In the genomic region with DNA sequence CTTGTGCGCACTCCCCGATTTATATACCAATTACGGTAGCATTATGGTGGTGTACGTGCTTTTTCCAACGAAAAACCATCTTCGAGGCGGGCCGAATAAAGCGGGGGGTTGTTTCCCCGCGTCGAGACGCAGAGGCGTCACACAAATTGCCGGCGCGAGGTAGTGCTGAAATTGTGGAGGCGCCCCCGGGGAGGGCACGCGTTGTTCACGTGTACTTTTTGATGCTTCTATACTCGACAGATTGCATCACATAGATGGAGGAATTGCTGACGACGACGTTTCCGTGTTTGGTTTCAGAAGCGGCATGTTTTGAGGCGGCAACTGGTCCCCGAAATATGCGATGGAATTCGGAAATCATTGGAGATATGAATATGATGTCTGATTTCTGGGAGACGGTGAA, we compare ENCODE assay signal across 3 worm cellular contexts.
TF ChIP-seq lines count a peak whose summit lies in the region.

No protein-coding gene starts in this region.

TF ChIP-seq in whole organism, L2 larva, 48 proteins besides CTCF, POLR2A, EP300 and RAD21 (continued from another document):
- peak; percentile 31 for TF ChIP-seq nhr-6 (tag; optimal IDR thresholded peaks at IDR 0.05; lab: Kevin White, UChicago)
- TF ChIP-seq ZK546.5 (tag; optimal IDR thresholded peaks at IDR 0.05; lab: Kevin White, UChicago): no peak
- peak; percentile 73 to 91 for TF ChIP-seq mdl-1 (tag; optimal IDR thresholded peaks at IDR 0.05; lab: Kevin White, UChicago)
- no peak for TF ChIP-seq unc-39 (tag; optimal IDR thresholded peaks at IDR 0.05; lab: Kevin White, UChicago)
- no peak for TF ChIP-seq nhr-10 (tag; optimal IDR thresholded peaks at IDR 0.05; lab: Kevin White, UChicago)
- TF ChIP-seq sma-9 (GFP tag; optimal IDR thresholded peaks at IDR 0.05; lab: Kevin White, UChicago): peak; percentile 99
- peak; percentile 33 for TF ChIP-seq sma-9 (tag; optimal IDR thresholded peaks at IDR 0.05; lab: Kevin White, UChicago)
- peak; percentile 85 for TF ChIP-seq Y55F3AM.14 (GFP tag; optimal IDR thresholded peaks at IDR 0.05; lab: Kevin White, UChicago)
- TF ChIP-seq nhr-12 (tag; optimal IDR thresholded peaks at IDR 0.05; lab: Kevin White, UChicago): no peak
- TF ChIP-seq skn-1 (tag; optimal IDR thresholded peaks at IDR 0.05; lab: Kevin White, UChicago): no peak
- peak; percentile 70 for TF ChIP-seq lin-11 (tag; optimal IDR thresholded peaks at IDR 0.05; lab: Kevin White, UChicago)
- no peak for TF ChIP-seq ztf-1 (GFP tag; conservative IDR thresholded peaks at IDR 0.05; lab: Robert Waterston, UW)
TF ChIP-seq in whole organism, L2 larva: peak in this region for 23.

TF ChIP-seq in whole organism, L4 larva, 104 proteins besides CTCF, POLR2A, EP300 and RAD21 (continued from another document and continues in another):
- TF ChIP-seq T20F7.1 (GFP tag; optimal IDR thresholded peaks at IDR 0.05; lab: Kevin White, UChicago): no peak
- no peak for TF ChIP-seq lin-15B (tag; optimal IDR thresholded peaks at IDR 0.05; lab: Kevin White, UChicago)
- TF ChIP-seq sdz-12 (GFP tag; optimal IDR thresholded peaks at IDR 0.05; lab: Kevin White, UChicago): no peak
- TF ChIP-seq nhr-237 (tag; optimal IDR thresholded peaks at IDR 0.05; lab: Kevin White, UChicago): no peak
- peak; percentile 64 for TF ChIP-seq dpl-1 (GFP tag; optimal IDR thresholded peaks at IDR 0.05; lab: Kevin White, UChicago)
- no peak for TF ChIP-seq zag-1 (tag; optimal IDR thresholded peaks at IDR 0.05; lab: Kevin White, UChicago)
- TF ChIP-seq nhr-111 (GFP tag; optimal IDR thresholded peaks at IDR 0.05; lab: Kevin White, UChicago): no peak
- no peak for TF ChIP-seq zfp-3 (GFP tag; conservative IDR thresholded peaks at IDR 0.05; lab: Robert Waterston, UW)
- no peak for TF ChIP-seq lir-3 (tag; optimal IDR thresholded peaks at IDR 0.05; lab: Kevin White, UChicago)
- TF ChIP-seq nhr-48 (tag; optimal IDR thresholded peaks at IDR 0.05; lab: Kevin White, UChicago): peak; percentile 95
- TF ChIP-seq lin-38 (GFP tag; IDR thresholded peaks at IDR 0.05; lab: Robert Waterston, UW): peak; percentile 75
- TF ChIP-seq jun-1 (tag; optimal IDR thresholded peaks at IDR 0.05; lab: Kevin White, UChicago): peak; percentile 46
- no peak for TF ChIP-seq skn-1 (tag; optimal IDR thresholded peaks at IDR 0.05; lab: Kevin White, UChicago)
- TF ChIP-seq F26F4.8 (GFP tag; conservative IDR thresholded peaks at IDR 0.05; lab: Robert Waterston, UW): no peak
- no peak for TF ChIP-seq Y48G9A.11 (GFP tag; IDR thresholded peaks at IDR 0.05; lab: Robert Waterston, UW)
- no peak for TF ChIP-seq tag-97 (GFP tag; IDR thresholded peaks at IDR 0.05; lab: Robert Waterston, UW)
- TF ChIP-seq ZK337.2 (GFP tag; IDR thresholded peaks at IDR 0.05; lab: Robert Waterston, UW): no peak
- TF ChIP-seq tra-1 (GFP tag; IDR thresholded peaks at IDR 0.05; lab: Robert Waterston, UW): peak; percentile 96
- TF ChIP-seq nhr-41 (GFP tag; IDR thresholded peaks at IDR 0.05; lab: Robert Waterston, UW): no peak
- TF ChIP-seq mep-1 (tag; optimal IDR thresholded peaks at IDR 0.05; lab: Kevin White, UChicago): peak; percentile 85
- 0 out of 2 replicates have a peak, but pooled peaks have one; percentile 35 for TF ChIP-seq mdt-29 (GFP tag; IDR thresholded peaks at IDR 0.05; lab: Robert Waterston, UW)
- TF ChIP-seq madf-9 (GFP tag; conservative IDR thresholded peaks at IDR 0.05; lab: Robert Waterston, UW): peak; percentile 85
- peak; percentile 97 for TF ChIP-seq hlh-11 (tag; optimal IDR thresholded peaks at IDR 0.05; lab: Kevin White, UChicago)
- 0 out of 2 replicates have a peak, but pooled peaks have one; percentile 4 for TF ChIP-seq D1046.2 (GFP tag; IDR thresholded peaks at IDR 0.05; lab: Robert Waterston, UW)
- no peak for TF ChIP-seq F49E8.2 (tag; optimal IDR thresholded peaks at IDR 0.05; lab: Kevin White, UChicago; ENCODE audit: borderline replicate concordance)
- TF ChIP-seq ceh-82 (tag; optimal IDR thresholded peaks at IDR 0.05; lab: Kevin White, UChicago): no peak
- TF ChIP-seq ctbp-1 (GFP tag; IDR thresholded peaks at IDR 0.05; lab: Robert Waterston, UW): peak; percentile 90
- peak; percentile 81 for TF ChIP-seq rbr-2 (tag; optimal IDR thresholded peaks at IDR 0.05; lab: Kevin White, UChicago)
- TF ChIP-seq unc-130 (GFP tag; optimal IDR thresholded peaks at IDR 0.05; lab: Kevin White, UChicago): no peak
- peak; percentile 75 for TF ChIP-seq lin-13 (GFP tag; optimal IDR thresholded peaks at IDR 0.05; lab: Kevin White, UChicago)
- no peak for TF ChIP-seq duxl-1 (tag; optimal IDR thresholded peaks at IDR 0.05; lab: Kevin White, UChicago; ENCODE audit: poor library complexity)
- TF ChIP-seq nhr-10 (tag; optimal IDR thresholded peaks at IDR 0.05; lab: Kevin White, UChicago): no peak
- TF ChIP-seq ceh-62 (tag; optimal IDR thresholded peaks at IDR 0.05; lab: Kevin White, UChicago): no peak
- TF ChIP-seq hmg-1.1 (GFP tag; IDR thresholded peaks at IDR 0.05; lab: Robert Waterston, UW): peak; percentile 90
- peak; percentile 29 for TF ChIP-seq egl-27 (tag; optimal IDR thresholded peaks at IDR 0.05; lab: Kevin White, UChicago)
- TF ChIP-seq F37D6.2 (tag; optimal IDR thresholded peaks at IDR 0.05; lab: Kevin White, UChicago): peak; percentile 64
- no peak for TF ChIP-seq daf-19 (GFP tag; conservative IDR thresholded peaks at IDR 0.05; lab: Robert Waterston, UW)
- no peak for TF ChIP-seq zip-11 (GFP tag; IDR thresholded peaks at IDR 0.05; lab: Robert Waterston, UW)
- no peak for TF ChIP-seq F44E2.7 (GFP tag; IDR thresholded peaks at IDR 0.05; lab: Robert Waterston, UW)
- no peak for TF ChIP-seq daf-16 (GFP tag; optimal IDR thresholded peaks at IDR 0.05; lab: Kevin White, UChicago)
- peak; percentile 73 for TF ChIP-seq daf-16 (tag; optimal IDR thresholded peaks at IDR 0.05; lab: Kevin White, UChicago)
- no peak for TF ChIP-seq ceh-28 (tag; optimal IDR thresholded peaks at IDR 0.05; lab: Kevin White, UChicago)
- TF ChIP-seq daf-12 (tag; optimal IDR thresholded peaks at IDR 0.05; lab: Kevin White, UChicago): no peak
- TF ChIP-seq lim-7 (GFP tag; IDR thresholded peaks at IDR 0.05; lab: Robert Waterston, UW): no peak
- TF ChIP-seq saeg-2 (GFP tag; IDR thresholded peaks at IDR 0.05; lab: Robert Waterston, UW): peak; percentile 83
- TF ChIP-seq spr-1 (tag; optimal IDR thresholded peaks at IDR 0.05; lab: Kevin White, UChicago): peak; percentile 55
- peak; percentile 87 for TF ChIP-seq set-16 (GFP tag; IDR thresholded peaks at IDR 0.05; lab: Robert Waterston, UW)
- TF ChIP-seq dmd-8 (GFP tag; IDR thresholded peaks at IDR 0.05; lab: Robert Waterston, UW): 0 out of 2 replicates have a peak, but pooled peaks have one; percentile 50
- no peak for TF ChIP-seq ZK546.5 (tag; optimal IDR thresholded peaks at IDR 0.05; lab: Kevin White, UChicago)
- TF ChIP-seq F10B5.3 (tag; optimal IDR thresholded peaks at IDR 0.05; lab: Kevin White, UChicago): no peak
- TF ChIP-seq dmd-6 (GFP tag; IDR thresholded peaks at IDR 0.05; lab: Robert Waterston, UW): peak; percentile 98
- peak; percentile 100 for TF ChIP-seq mxl-2 (GFP tag; conservative IDR thresholded peaks at IDR 0.05; lab: Robert Waterston, UW)
- peak; percentile 68 for TF ChIP-seq php-3 (GFP tag; IDR thresholded peaks at IDR 0.05; lab: Robert Waterston, UW)
- no peak for TF ChIP-seq ceh-32 (tag; optimal IDR thresholded peaks at IDR 0.05; lab: Kevin White, UChicago; ENCODE audit: poor library complexity)
- TF ChIP-seq unc-62 (GFP tag; optimal IDR thresholded peaks at IDR 0.05 in 1 of 2; lab: Kevin White, UChicago): peak in 1 of 2 experiments; percentile 50
- TF ChIP-seq unc-62 (tag; optimal IDR thresholded peaks at IDR 0.05; lab: Kevin White, UChicago): no peak
- no peak for TF ChIP-seq daf-8 (GFP tag; IDR thresholded peaks at IDR 0.05; lab: Robert Waterston, UW)
- TF ChIP-seq ceh-44 (GFP tag; IDR thresholded peaks at IDR 0.05; lab: Robert Waterston, UW): no peak
- peak; percentile 66 for TF ChIP-seq mes-2 (tag; optimal IDR thresholded peaks at IDR 0.05; lab: Kevin White, UChicago; ENCODE audit: poor library complexity, severe bottlenecking)

TF ChIP-seq in whole organism, late embryonic, 69 proteins besides CTCF, POLR2A, EP300 and RAD21 (continued from another document):
- TF ChIP-seq ceh-2 (tag; optimal IDR thresholded peaks at IDR 0.05; lab: Kevin White, UChicago) (no peak), ceh-19 (GFP tag; optimal IDR thresholded peaks at IDR 0.05; lab: Kevin White, UChicago) (no peak), K09A11.1 (tag; optimal IDR thresholded peaks at IDR 0.05; lab: Kevin White, UChicago; ENCODE audit: insufficient read depth) (no peak), pag-3 (tag; optimal IDR thresholded peaks at IDR 0.05; lab: Kevin White, UChicago; ENCODE audit: borderline replicate concordance) (no peak), unc-42 (tag; optimal IDR thresholded peaks at IDR 0.05; lab: Kevin White, UChicago) (peak; percentile 67), ceh-34 (tag; optimal IDR thresholded peaks at IDR 0.05; lab: Kevin White, UChicago) (no peak), ama-1 (optimal IDR thresholded peaks at IDR 0.05; lab: Kevin White, UChicago) (no peak), ceh-48 (tag; optimal IDR thresholded peaks at IDR 0.05; lab: Kevin White, UChicago) (no peak), fkh-6 (tag; optimal IDR thresholded peaks at IDR 0.05; lab: Kevin White, UChicago) (no peak), pqm-1 (tag; optimal IDR thresholded peaks at IDR 0.05; lab: Kevin White, UChicago) (peak; percentile 63), ceh-18 (tag; optimal IDR thresholded peaks at IDR 0.05; lab: Kevin White, UChicago) (peak; percentile 82), sox-2 (GFP tag; IDR thresholded peaks at IDR 0.05; lab: Robert Waterston, UW) (no peak), hlh-6 (tag; optimal IDR thresholded peaks at IDR 0.05; lab: Kevin White, UChicago) (no peak), madf-2 (tag; optimal IDR thresholded peaks at IDR 0.05; lab: Kevin White, UChicago) (no peak), hlh-8 (tag; optimal IDR thresholded peaks at IDR 0.05; lab: Kevin White, UChicago) (no peak), hlh-15 (tag; optimal IDR thresholded peaks at IDR 0.05; lab: Kevin White, UChicago) (no peak), tbx-2 (tag; optimal IDR thresholded peaks at IDR 0.05; lab: Kevin White, UChicago) (no peak), eyg-1 (tag; optimal IDR thresholded peaks at IDR 0.05; lab: Kevin White, UChicago) (no peak), tbx-7 (tag; optimal IDR thresholded peaks at IDR 0.05; lab: Kevin White, UChicago) (no peak), pax-1 (tag; optimal IDR thresholded peaks at IDR 0.05; lab: Kevin White, UChicago) (no peak), unc-55 (GFP tag; optimal IDR thresholded peaks at IDR 0.05; lab: Kevin White, UChicago) (peak; percentile 58), elt-2 (tag; optimal IDR thresholded peaks at IDR 0.05; lab: Kevin White, UChicago) (no peak), sdc-2 (tag; optimal IDR thresholded peaks at IDR 0.05; lab: Kevin White, UChicago) (no peak), hlh-13 (GFP tag; optimal IDR thresholded peaks at IDR 0.05; lab: Kevin White, UChicago) (no peak), pros-1 (tag; optimal IDR thresholded peaks at IDR 0.05; lab: Kevin White, UChicago) (peak; percentile 6), ceh-45 (GFP tag; IDR thresholded peaks at IDR 0.05; lab: Robert Waterston, UW) (no peak), rnt-1 (tag; optimal IDR thresholded peaks at IDR 0.05; lab: Kevin White, UChicago) (peak; percentile 16), T23F11.4 (GFP tag; optimal IDR thresholded peaks at IDR 0.05; lab: Kevin White, UChicago) (no peak), che-1 (tag; optimal IDR thresholded peaks at IDR 0.05; lab: Kevin White, UChicago) (no peak), dmd-4 (tag; optimal IDR thresholded peaks at IDR 0.05; lab: Kevin White, UChicago; ENCODE audit: borderline replicate concordance) (no peak), ceh-6 (GFP tag; optimal IDR thresholded peaks at IDR 0.05; lab: Kevin White, UChicago) (no peak), F13H6.1 (tag; optimal IDR thresholded peaks at IDR 0.05; lab: Kevin White, UChicago) (no peak), ceh-24 (tag; optimal IDR thresholded peaks at IDR 0.05; lab: Kevin White, UChicago) (no peak), Y22D7AL.16 (tag; optimal IDR thresholded peaks at IDR 0.05; lab: Kevin White, UChicago) (no peak), ref-2 (tag; optimal IDR thresholded peaks at IDR 0.05; lab: Kevin White, UChicago) (peak; percentile 2), nhr-232 (tag; optimal IDR thresholded peaks at IDR 0.05; lab: Kevin White, UChicago) (no peak), unc-3 (GFP tag; conservative IDR thresholded peaks at IDR 0.05; lab: Robert Waterston, UW) (no peak), unc-3 (tag; optimal IDR thresholded peaks at IDR 0.05; lab: Kevin White, UChicago) (no peak), dve-1 (tag; optimal IDR thresholded peaks at IDR 0.05; lab: Kevin White, UChicago) (peak; percentile 48), ahr-1 (tag; optimal IDR thresholded peaks at IDR 0.05; lab: Kevin White, UChicago) (no peak), K02D7.2 (tag; optimal IDR thresholded peaks at IDR 0.05; lab: Kevin White, UChicago) (no peak), ztf-16 (tag; optimal IDR thresholded peaks at IDR 0.05; lab: Kevin White, UChicago) (peak; percentile 5), ceh-22 (tag; optimal IDR thresholded peaks at IDR 0.05; lab: Kevin White, UChicago) (no peak), pha-2 (tag; optimal IDR thresholded peaks at IDR 0.05; lab: Kevin White, UChicago) (no peak), C38D4.7 (GFP tag; optimal IDR thresholded peaks at IDR 0.05; lab: Kevin White, UChicago) (no peak)
